Worm (Caenorhabditis elegans) whole organism, mixed stage, embryonic: ENCODE measurements around the gene coq-8.

Experiments used
- ham-2 ChIP-seq: fragments of 200-800 bp; sonication (Bioruptor generic); optimal IDR thresholded peaks from 2 replicates; lab custom pipeline; 2018; ENCODE audit warnings: mild to moderate bottlenecking, missing genetic modification characterization, missing compliant biosample characterization
- lsy-2 ChIP-seq: fragments of 150-350 bp; optimal IDR thresholded peaks from 2 replicates; lab custom pipeline; 2014; ENCODE audit warnings: missing biosample characterization, missing genetic modification characterization
- nhr-76 ChIP-seq: sonication (generic microtip); optimal IDR thresholded peaks from 2 replicates; lab custom pipeline; 2017; ENCODE audit warnings: missing biosample characterization, missing genetic modification characterization
- snpc-4 ChIP-seq: fragments of 150-350 bp; optimal IDR thresholded peaks from 2 replicates; lab custom pipeline; 2014; ENCODE audit warnings: missing biosample characterization, missing genetic modification characterization

DNA sequence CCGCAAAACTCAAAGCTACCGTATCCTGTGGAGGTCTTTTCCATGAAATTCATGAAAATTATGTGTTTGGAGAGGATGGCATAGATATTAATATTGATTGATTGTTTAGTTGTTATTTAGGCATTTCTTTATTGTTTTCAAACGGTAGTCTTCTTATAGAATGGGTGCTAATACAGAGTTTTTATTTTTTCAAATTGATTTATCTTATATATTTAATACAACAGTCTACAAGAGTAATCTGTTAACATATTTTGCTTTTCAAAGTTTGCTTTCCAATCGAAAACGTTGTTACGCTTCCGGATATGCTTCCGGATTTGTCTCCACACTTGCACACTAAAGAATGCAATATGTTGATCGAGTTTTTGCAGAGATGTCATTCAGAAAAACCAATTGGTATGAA lies 3.5 kb downstream of the coq-8 start, which contains the start of gene C35D10.17:
- no peak for TF ChIP-seq snpc-4 (tag; lab: Kevin White, UChicago)
- TF ChIP-seq nhr-76 (tag; lab: Kevin White, UChicago) = no peak
- no peak for TF ChIP-seq ham-2
- no peak for TF ChIP-seq lsy-2 (tag; lab: Kevin White, UChicago)
